Worm (Caenorhabditis elegans): ENCODE data around the gene Y56A3A.6.

The Y56A3A.6 gene

DNA sequence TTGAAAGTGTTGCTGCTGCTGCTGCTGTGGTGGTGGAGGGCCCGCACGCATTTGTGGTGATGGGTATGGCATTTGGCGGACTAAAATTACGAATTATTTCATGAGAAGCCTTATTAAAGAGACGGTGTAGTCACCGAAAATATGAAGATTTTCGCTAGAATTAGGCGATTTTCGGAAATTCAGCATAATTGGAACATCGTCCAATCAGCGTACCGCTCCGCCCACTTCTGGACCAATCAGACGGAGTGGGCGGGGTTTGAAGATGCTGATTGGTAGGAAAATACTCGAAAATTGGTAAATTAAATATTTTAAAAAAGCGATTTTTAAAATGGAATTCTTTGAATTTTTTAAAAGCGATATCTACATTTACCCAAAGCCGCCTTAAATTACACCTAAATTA is 12.5 kb downstream of the Y56A3A.6 start:
- no peak for TF ChIP-seq ztf-11 (tag; optimal IDR thresholded peaks at IDR 0.05)
- no peak for TF ChIP-seq mes-2 (tag; optimal IDR thresholded peaks at IDR 0.05; ENCODE audit: poor library complexity, severe bottlenecking)
- no peak for TF ChIP-seq arid-1 (GFP tag; conservative IDR thresholded peaks at IDR 0.05)
- TF ChIP-seq jun-1 (tag; optimal IDR thresholded peaks at IDR 0.05), result no peak
- no peak for TF ChIP-seq nhr-102 (tag; optimal IDR thresholded peaks at IDR 0.05)
- TF ChIP-seq egl-27 (tag; optimal IDR thresholded peaks at IDR 0.05), result no peak
- TF ChIP-seq nhr-6 (tag; optimal IDR thresholded peaks at IDR 0.05), result no peak
- no peak for TF ChIP-seq unc-130 (GFP tag; optimal IDR thresholded peaks at IDR 0.05)
- no peak for TF ChIP-seq nhr-28 (tag; optimal IDR thresholded peaks at IDR 0.05)
- TF ChIP-seq unc-39 (tag; optimal IDR thresholded peaks at IDR 0.05), result no peak
- no peak for TF ChIP-seq F26F4.8 (GFP tag; conservative IDR thresholded peaks at IDR 0.05)
- no peak for TF ChIP-seq vab-7 (GFP tag; IDR thresholded peaks at IDR 0.05)
- TF ChIP-seq aha-1 (tag), result no peak
- TF ChIP-seq nhr-48 (tag; optimal IDR thresholded peaks at IDR 0.05), result no peak
- no peak for TF ChIP-seq hlh-30 (tag; optimal IDR thresholded peaks at IDR 0.05; ENCODE audit: insufficient read depth)
- no peak for TF ChIP-seq pha-4 (GFP tag; IDR thresholded peaks at IDR 0.05)
- no peak for TF ChIP-seq pha-4 (tag; optimal IDR thresholded peaks at IDR 0.05)

DNA sequence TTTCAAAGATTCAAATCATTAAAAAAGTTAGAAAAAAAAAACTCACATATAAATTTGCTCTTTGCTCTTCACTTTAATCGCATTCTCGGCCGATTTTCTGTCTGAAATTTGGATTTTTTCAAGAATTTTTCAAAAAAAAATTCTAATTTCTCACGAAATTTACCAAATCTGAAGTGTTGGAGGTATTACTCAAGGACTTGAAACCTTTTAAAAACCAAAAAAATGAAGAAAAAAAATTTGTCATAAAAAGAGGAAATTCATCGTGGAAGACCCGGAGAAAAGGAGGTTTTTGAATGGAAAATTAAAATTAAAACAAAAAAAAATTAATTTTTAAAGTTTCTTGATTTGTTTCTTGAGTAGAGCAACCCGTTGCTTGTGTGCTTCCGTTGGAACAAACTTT is 16.5 kb downstream of the Y56A3A.6 start, which contains the start of gene Y56A3A.2:
Gene Y56A3A.2 (minus strand): TSS at position 101 of the 400 bp plus-strand sequence.
- TF ChIP-seq lir-3 (tag; optimal IDR thresholded peaks at IDR 0.05), result no peak
- no peak for TF ChIP-seq T26A8.4 (GFP tag; IDR thresholded peaks at IDR 0.05)
- TF ChIP-seq egl-27 (tag; optimal IDR thresholded peaks at IDR 0.05), result no peak
- TF ChIP-seq R02D3.7 (tag; optimal IDR thresholded peaks at IDR 0.05), result no peak
- TF ChIP-seq madf-5 (GFP tag; IDR thresholded peaks at IDR 0.05), result no peak
- TF ChIP-seq ceh-28 (tag; optimal IDR thresholded peaks at IDR 0.05), result no peak
- TF ChIP-seq F44E2.7 (GFP tag; IDR thresholded peaks at IDR 0.05), result no peak
- TF ChIP-seq snpc-1.2 (GFP tag; IDR thresholded peaks at IDR 0.05), result no peak
- TF ChIP-seq nhr-237 (tag; optimal IDR thresholded peaks at IDR 0.05), result no peak
- TF ChIP-seq dmd-8 (GFP tag; IDR thresholded peaks at IDR 0.05), result no peak
- TF ChIP-seq lsy-2 (tag; optimal IDR thresholded peaks at IDR 0.05), result no peak
- TF ChIP-seq cey-2 (tag; optimal IDR thresholded peaks at IDR 0.05; ENCODE audit: borderline replicate concordance, insufficient read depth), result no peak
- TF ChIP-seq hlh-30 (tag; optimal IDR thresholded peaks at IDR 0.05; ENCODE audit: insufficient read depth), result no peak
- TF ChIP-seq zag-1 (tag; optimal IDR thresholded peaks at IDR 0.05), result no peak
- no peak for TF ChIP-seq nhr-10 (tag; optimal IDR thresholded peaks at IDR 0.05)
- TF ChIP-seq unc-39 (tag; optimal IDR thresholded peaks at IDR 0.05), result no peak
- TF ChIP-seq D1046.2 (GFP tag; IDR thresholded peaks at IDR 0.05), result no peak
- no peak for TF ChIP-seq zip-2 (tag; optimal IDR thresholded peaks at IDR 0.05)
- no peak for TF ChIP-seq ctbp-1 (GFP tag; IDR thresholded peaks at IDR 0.05)

DNA sequence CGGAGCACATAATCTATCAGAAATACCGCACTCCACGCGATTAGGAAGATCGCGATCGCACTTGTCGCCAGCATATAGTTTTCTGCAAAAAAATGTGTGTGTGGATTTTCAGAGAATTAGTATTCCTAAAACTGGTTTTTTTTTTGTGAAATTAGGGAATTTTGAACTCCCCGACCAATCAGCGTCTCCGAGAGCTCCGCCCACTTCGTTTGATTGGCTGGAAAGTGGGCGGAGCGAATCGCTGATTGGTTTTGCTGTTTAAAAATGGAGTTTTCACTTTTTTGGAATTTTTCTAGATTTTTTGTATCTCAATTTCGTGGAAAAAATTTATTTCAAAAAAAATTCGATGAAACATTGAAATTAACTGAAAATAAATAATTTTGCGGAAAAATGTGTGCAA is 17.5 kb downstream of the Y56A3A.6 start:
- no peak for TF ChIP-seq snpc-1.2 (GFP tag; IDR thresholded peaks at IDR 0.05)
- TF ChIP-seq lin-39 (tag; optimal IDR thresholded peaks at IDR 0.05), result no peak
- TF ChIP-seq nhr-25 (tag; optimal IDR thresholded peaks at IDR 0.05; ENCODE audit: borderline replicate concordance, insufficient read depth), result no peak
- no peak for TF ChIP-seq nhr-42 (GFP tag; IDR thresholded peaks at IDR 0.05)
- TF ChIP-seq F44E2.7 (GFP tag; IDR thresholded peaks at IDR 0.05), result no peak
- TF ChIP-seq egl-27 (tag; optimal IDR thresholded peaks at IDR 0.05), result no peak
- TF ChIP-seq dmd-8 (GFP tag; IDR thresholded peaks at IDR 0.05), result no peak
- no peak for TF ChIP-seq nhr-76 (tag; optimal IDR thresholded peaks at IDR 0.05)
- TF ChIP-seq rbr-2 (tag; optimal IDR thresholded peaks at IDR 0.05), result no peak
- no peak for TF ChIP-seq ceh-62 (tag; optimal IDR thresholded peaks at IDR 0.05)
- TF ChIP-seq daf-12 (tag; optimal IDR thresholded peaks at IDR 0.05), result no peak
- TF ChIP-seq aly-2 (tag; optimal IDR thresholded peaks at IDR 0.05), result no peak
- no peak for TF ChIP-seq ctbp-1 (GFP tag; IDR thresholded peaks at IDR 0.05)

Data from whole organism, L4 larva.